Fruit fly (Drosophila melanogaster): ENCODE results near the gene CG13318.
A peak's percentile ranks its signal among the peaks of the same experiment; 100 is the strongest.

Gene CG13318

DNA sequence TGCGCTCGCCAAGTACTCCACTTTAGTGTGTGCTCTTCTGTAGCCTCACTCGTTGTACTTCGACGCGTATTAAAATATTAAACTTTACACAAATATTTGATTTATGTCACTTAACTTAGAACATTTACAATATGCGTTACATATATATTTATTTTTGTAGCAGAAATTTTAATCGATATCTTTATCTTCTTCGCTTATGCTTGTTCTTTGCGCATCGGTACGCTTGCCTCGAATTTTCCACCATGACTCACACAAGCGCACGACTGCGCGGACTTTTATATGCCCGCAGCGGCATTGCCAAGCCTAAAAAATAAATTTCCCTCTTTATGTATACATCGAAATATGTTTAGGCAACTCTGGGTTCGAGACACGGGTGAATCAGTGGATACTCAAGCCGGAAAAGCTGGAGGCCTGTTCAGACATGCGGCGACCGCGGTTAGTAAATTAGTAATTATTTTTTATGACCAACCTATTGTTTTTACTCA is 48.0 kb upstream of the CG13318 start, which contains the start of gene aqz (continued):
- TF ChIP-seq Meics (GFP tag; optimal IDR thresholded peaks at IDR 0.05) (peak; percentile 33), HLHmδ (GFP tag; optimal IDR thresholded peaks at IDR 0.05) (peak; percentile 81), croc (GFP tag; conservative IDR thresholded peaks at IDR 0.05) (no peak), CG43689 (GFP tag; IDR thresholded peaks at IDR 0.05) (no peak), sob (GFP tag; IDR thresholded peaks at IDR 0.05) (peak; percentile 72), CG8281 (tag; optimal IDR thresholded peaks at IDR 0.05) (no peak), so (GFP tag; IDR thresholded peaks at IDR 0.05) (peak; percentile 70; the same call in 2 of the 3 replicates), CG2116 (GFP tag; optimal IDR thresholded peaks at IDR 0.05) (peak; percentile 100), Trl (optimal IDR thresholded peaks at IDR 0.05) (no peak), Trl (GFP tag; optimal IDR thresholded peaks at IDR 0.05) (peak; percentile 73), NC2β (GFP tag; optimal IDR thresholded peaks at IDR 0.05) (peak; percentile 81), bsh (GFP tag; optimal IDR thresholded peaks at IDR 0.05) (peak; percentile 6 to 43), btn (GFP tag; optimal IDR thresholded peaks at IDR 0.05) (no peak), trh (GFP tag; optimal IDR thresholded peaks at IDR 0.05) (peak; percentile 25), Blimp-1 (GFP tag; optimal IDR thresholded peaks at IDR 0.05) (no peak), CG9609 (GFP tag; optimal IDR thresholded peaks at IDR 0.05) (peak; percentile 53), CG8388 (GFP tag; optimal IDR thresholded peaks at IDR 0.05) (peak; percentile 12), PHDP (tag; optimal IDR thresholded peaks at IDR 0.05) (peak; percentile 19), CG11695 (GFP tag; IDR thresholded peaks at IDR 0.05) (peak; percentile 52; the same call in 1 of the 3 replicates), CG10462 (GFP tag; optimal IDR thresholded peaks at IDR 0.05) (no peak), CG13775 (GFP tag; optimal IDR thresholded peaks at IDR 0.05) (peak; percentile 18), CG4360 (GFP tag; IDR thresholded peaks at IDR 0.05) (peak; percentile 50), CG3065 (GFP tag; optimal IDR thresholded peaks at IDR 0.05) (peak; percentile 39), ttk (GFP tag; IDR thresholded peaks at IDR 0.05) (peak; percentile 57; the same call in 1 of the 2 replicates), CG1529 (GFP tag; optimal IDR thresholded peaks at IDR 0.05) (peak; percentile 50), crol (GFP tag; IDR thresholded peaks at IDR 0.05) (0 out of 2 replicates have a peak, but pooled peaks have one; percentile 35), NfI (GFP tag; optimal IDR thresholded peaks at IDR 0.05) (peak; percentile 64), cwo (GFP tag; optimal IDR thresholded peaks at IDR 0.05) (peak; percentile 64), CG18011 (GFP tag; optimal IDR thresholded peaks at IDR 0.05) (peak; percentile 30), H2.0 (GFP tag; IDR thresholded peaks at IDR 0.05) (no peak), E2f2 (GFP tag; IDR thresholded peaks at IDR 0.05) (peak; percentile 82), tll (GFP tag; optimal IDR thresholded peaks at IDR 0.05) (peak in 1 of 2 experiments; percentile 6), Drgx (GFP tag; IDR thresholded peaks at IDR 0.05) (peak; percentile 57), tio (GFP tag; optimal IDR thresholded peaks at IDR 0.05) (peak; percentile 7), CrebB (tag; optimal IDR thresholded peaks at IDR 0.05) (peak; percentile 77), ATbp (GFP tag; optimal IDR thresholded peaks at IDR 0.05) (peak; percentile 51), bab2 (GFP tag; optimal IDR thresholded peaks at IDR 0.05) (peak; percentile 53), dmrt99B (tag; optimal IDR thresholded peaks at IDR 0.05) (no peak), Nf-YA (GFP tag; IDR thresholded peaks at IDR 0.05) (peak; percentile 24; the same call in 1 of the 2 replicates), HLH3B (GFP tag; IDR thresholded peaks at IDR 0.05) (peak; percentile 56; the same call in 1 of the 2 replicates), Camta (GFP tag; optimal IDR thresholded peaks at IDR 0.05) (peak; percentile 56), CG10543 (GFP tag; optimal IDR thresholded peaks at IDR 0.05) (peak; percentile 85), Xrp1 (GFP tag; IDR thresholded peaks at IDR 0.05) (peak; percentile 38; the same call in 1 of the 2 replicates), CG2678 (tag; optimal IDR thresholded peaks at IDR 0.05) (peak; percentile 56), odd (GFP tag; optimal IDR thresholded peaks at IDR 0.05) (no peak), CG10431 (GFP tag; optimal IDR thresholded peaks at IDR 0.05) (peak; percentile 42), CG30020 (tag; optimal IDR thresholded peaks at IDR 0.05) (peak; percentile 92), nmo (GFP tag; optimal IDR thresholded peaks at IDR 0.05) (peak; percentile 58), Stat92E (GFP tag; optimal IDR thresholded peaks at IDR 0.05) (peak in 1 of 3 experiments; percentile 90), C15 (GFP tag; IDR thresholded peaks at IDR 0.05) (0 out of 3 replicates have a peak, but pooled peaks have one; percentile 34)

All from whole organism, embryonic.